Fruit fly (Drosophila melanogaster) whole organism, embryonic: ENCODE measurements around the gene Cyp28d2.

ENCODE experiments used
- Aef1 ChIP-seq: fragments of 200-800 bp; sonication (Bioruptor generic); IDR thresholded peaks from 3 replicates; pipeline ENCODE4 v1.3.6; 2022; ENCODE audit warnings: missing biosample characterization, missing genetic modification characterization
- Antp ChIP-seq: fragments of 200-800 bp; sonication (Bioruptor generic); optimal IDR thresholded peaks from 3 replicates; lab custom pipeline; 2016; ENCODE audit warnings: missing biosample characterization, missing genetic modification characterization
- B-H1 ChIP-seq: fragments of 200-800 bp; sonication (Bioruptor generic); IDR thresholded peaks from 3 replicates; pipeline ENCODE4 v1.3.6; 2022; ENCODE audit warnings: missing biosample characterization, missing genetic modification characterization
- BtbVII ChIP-seq: fragments of 200-800 bp; sonication (Bioruptor generic); optimal IDR thresholded peaks from 3 replicates; lab custom pipeline; 2017; ENCODE audit warnings: missing biosample characterization, mild to moderate bottlenecking, missing genetic modification characterization
- Bteb2 ChIP-seq: fragments of 200-800 bp; sonication (Bioruptor generic); optimal IDR thresholded peaks from 2 replicates; lab custom pipeline; 2016; ENCODE audit warnings: missing biosample characterization, missing genetic modification characterization
- C15 ChIP-seq: fragments of 200-800 bp; sonication (Bioruptor generic); IDR thresholded peaks from 3 replicates; pipeline ENCODE4 v1.3.6; 2022; ENCODE audit warnings: missing biosample characterization, missing genetic modification characterization
- CG10366 ChIP-seq: fragments of 200-800 bp; sonication (Bioruptor generic); IDR thresholded peaks from 2 replicates; pipeline ENCODE4 v1.3.6; 2022; ENCODE audit warnings: missing biosample characterization, missing genetic modification characterization
- CG12155 ChIP-seq: fragments of 200-800 bp; sonication (Bioruptor generic); optimal IDR thresholded peaks from 3 replicates; lab custom pipeline; 2016; ENCODE audit warnings: missing biosample characterization, missing genetic modification characterization
- CG13775 ChIP-seq: fragments of 200-800 bp; sonication (Bioruptor generic); optimal IDR thresholded peaks from 3 replicates; lab custom pipeline; 2017; ENCODE audit warnings: missing biosample characterization, mild to moderate bottlenecking, missing genetic modification characterization
- CG13894 ChIP-seq: fragments of 200-800 bp; sonication (Bioruptor generic); optimal IDR thresholded peaks from 3 replicates; lab custom pipeline; 2018; ENCODE audit warnings: missing biosample characterization, mild to moderate bottlenecking, missing genetic modification characterization, moderate library complexity
- CG15073 ChIP-seq: fragments of 200-800 bp; sonication (Bioruptor generic); optimal IDR thresholded peaks from 2 replicates; lab custom pipeline; 2016; ENCODE audit warnings: missing biosample characterization, missing genetic modification characterization
- CG16813 ChIP-seq: fragments of 200-800 bp; sonication (Bioruptor generic); IDR thresholded peaks from 3 replicates; pipeline ENCODE4 v1.3.6; 2022; ENCODE audit warnings: missing biosample characterization, missing genetic modification characterization; ENCODE audit not compliant: partially characterized antibody
- CG17328 ChIP-seq: fragments of 200-800 bp; sonication (Bioruptor generic); IDR thresholded peaks from 2 replicates; pipeline ENCODE4 v1.3.6; 2022; ENCODE audit warnings: missing biosample characterization, missing genetic modification characterization
- CG31388 ChIP-seq: fragments of 200-800 bp; sonication (Bioruptor generic); optimal IDR thresholded peaks from 2 replicates; lab custom pipeline; 2016; ENCODE audit warnings: missing biosample characterization, missing genetic modification characterization
- CG31441 ChIP-seq: fragments of 200-800 bp; sonication (Bioruptor generic); IDR thresholded peaks from 2 replicates; pipeline ENCODE4 v1.3.6; 2022; ENCODE audit warnings: missing biosample characterization, missing genetic modification characterization
- CG3407 ChIP-seq: fragments of 200-800 bp; sonication (Bioruptor generic); optimal IDR thresholded peaks from 2 replicates; lab custom pipeline; 2018; ENCODE audit warnings: missing biosample characterization, mild to moderate bottlenecking, missing genetic modification characterization
- CG34224 ChIP-seq: fragments of 200-800 bp; sonication (Bioruptor generic); IDR thresholded peaks from 3 replicates; pipeline ENCODE4 v1.3.6; 2022; ENCODE audit warnings: missing biosample characterization, missing genetic modification characterization; ENCODE audit not compliant: partially characterized antibody
- CG3838 ChIP-seq: fragments of 200-800 bp; sonication (Bioruptor generic); optimal IDR thresholded peaks from 3 replicates; lab custom pipeline; 2016; ENCODE audit warnings: missing biosample characterization, missing genetic modification characterization
- CG3847 ChIP-seq: fragments of 200-800 bp; sonication (Bioruptor generic); IDR thresholded peaks from 2 replicates; pipeline ENCODE4 v1.3.6; 2022; ENCODE audit warnings: missing biosample characterization, missing genetic modification characterization
- CG4730 ChIP-seq: fragments of 200-800 bp; sonication (Bioruptor generic); IDR thresholded peaks from 2 replicates; pipeline ENCODE4 v1.3.6; 2022; ENCODE audit warnings: missing biosample characterization, missing genetic modification characterization
- CG7786 ChIP-seq: fragments of 200-800 bp; sonication (Bioruptor generic); optimal IDR thresholded peaks from 2 replicates; lab custom pipeline; 2016; ENCODE audit warnings: missing biosample characterization, missing genetic modification characterization
- CG7839 ChIP-seq: fragments of 200-800 bp; sonication (Bioruptor generic); optimal IDR thresholded peaks from 3 replicates; lab custom pipeline; 2018; ENCODE audit warnings: missing biosample characterization, mild to moderate bottlenecking, missing genetic modification characterization, moderate library complexity
- D19A ChIP-seq: fragments of 200-800 bp; optimal IDR thresholded peaks from 3 replicates; lab custom pipeline; 2019; ENCODE audit warnings: missing biosample characterization, mild to moderate bottlenecking, missing genetic modification characterization, moderate library complexity
- Dad ChIP-seq: fragments of 200-800 bp; sonication (Bioruptor generic); optimal IDR thresholded peaks from 3 replicates; lab custom pipeline; 2016; ENCODE audit warnings: missing biosample characterization, missing genetic modification characterization
- Dll ChIP-seq: fragments of 200-800 bp; sonication (Bioruptor generic); IDR thresholded peaks from 4 replicates; pipeline ENCODE4 v1.3.6; 2022; ENCODE audit warnings: missing biosample characterization, missing genetic modification characterization; ENCODE audit not compliant: partially characterized antibody
- E2f2 ChIP-seq: fragments of 200-800 bp; sonication (Bioruptor generic); IDR thresholded peaks from 2 replicates; pipeline ENCODE4 v1.3.6; 2022; ENCODE audit warnings: missing biosample characterization, missing genetic modification characterization
- Fer2 ChIP-seq: fragments of 200-800 bp; sonication (Bioruptor generic); optimal IDR thresholded peaks from 2 replicates; lab custom pipeline; 2018; ENCODE audit warnings: missing biosample characterization, mild to moderate bottlenecking, missing genetic modification characterization, moderate library complexity
- HLH54F ChIP-seq: fragments of 200-800 bp; sonication (Bioruptor generic); optimal IDR thresholded peaks from 3 replicates; lab custom pipeline; 2016; ENCODE audit warnings: missing biosample characterization, missing genetic modification characterization
- Mad ChIP-seq: fragments of 200-800 bp; sonication (Bioruptor generic); optimal IDR thresholded peaks from 2 replicates; lab custom pipeline; 2016; ENCODE audit warnings: missing biosample characterization, missing genetic modification characterization
- Mrtf ChIP-seq: fragments of 200-800 bp; sonication (Bioruptor generic); IDR thresholded peaks from 3 replicates; pipeline ENCODE4 v1.3.6; 2022; ENCODE audit warnings: missing biosample characterization, missing genetic modification characterization
- NC2α ChIP-seq: fragments of 200-800 bp; sonication (Bioruptor generic); optimal IDR thresholded peaks from 2 replicates; lab custom pipeline; 2016; ENCODE audit warnings: missing biosample characterization, missing genetic modification characterization
- NfI ChIP-seq: fragments of 200-800 bp; sonication (Bioruptor generic); optimal IDR thresholded peaks from 3 replicates; lab custom pipeline; 2018; ENCODE audit warnings: missing biosample characterization, mild to moderate bottlenecking, missing genetic modification characterization, moderate library complexity
- Optix ChIP-seq: fragments of 200-800 bp; sonication (Bioruptor generic); IDR thresholded peaks from 3 replicates; pipeline ENCODE4 v1.3.6; 2022; ENCODE audit warnings: missing biosample characterization, missing genetic modification characterization
- Sry-β ChIP-seq: fragments of 200-800 bp; sonication (Bioruptor generic); optimal IDR thresholded peaks from 2 replicates; lab custom pipeline; 2018; ENCODE audit warnings: missing biosample characterization, mild to moderate bottlenecking, missing genetic modification characterization, moderate library complexity
- ab ChIP-seq: fragments of 200-800 bp; sonication (Bioruptor generic); optimal IDR thresholded peaks from 2 replicates; lab custom pipeline; 2016; ENCODE audit warnings: missing biosample characterization, missing genetic modification characterization
- aop ChIP-seq: fragments of 200-800 bp; sonication (Bioruptor generic); IDR thresholded peaks from 2 replicates; pipeline ENCODE4 v1.3.6; 2022; ENCODE audit warnings: missing biosample characterization, missing genetic modification characterization
- ase ChIP-seq: fragments of 200-800 bp; sonication (Bioruptor generic); IDR thresholded peaks from 3 replicates; pipeline ENCODE4 v1.3.6; 2022; ENCODE audit warnings: missing biosample characterization, missing genetic modification characterization
- ash1 ChIP-seq: fragments of 200-800 bp; sonication (Bioruptor generic); optimal IDR thresholded peaks from 2 replicates; lab custom pipeline; 2018; ENCODE audit warnings: missing biosample characterization, mild to moderate bottlenecking, missing genetic modification characterization
- chn ChIP-seq: fragments of 200-800 bp; sonication (Bioruptor generic); optimal IDR thresholded peaks from 2 replicates; lab custom pipeline; 2016; ENCODE audit warnings: missing biosample characterization, missing genetic modification characterization
- dati ChIP-seq: fragments of 200-800 bp; sonication (Bioruptor generic); IDR thresholded peaks from 2 replicates; pipeline ENCODE4 v1.3.6; 2022; ENCODE audit warnings: missing biosample characterization, missing genetic modification characterization
- disco-r ChIP-seq: fragments of 200-800 bp; sonication (Bioruptor generic); optimal IDR thresholded peaks from 2 replicates; lab custom pipeline; 2016; ENCODE audit warnings: missing biosample characterization, missing genetic modification characterization
- dysf ChIP-seq: fragments of 200-800 bp; sonication (Bioruptor generic); IDR thresholded peaks from 3 replicates; pipeline ENCODE4 v1.3.6; 2022; ENCODE audit warnings: missing biosample characterization, missing genetic modification characterization
- ftz-f1 ChIP-seq: fragments of 200-800 bp; sonication (Bioruptor generic); optimal IDR thresholded peaks from 2 replicates; lab custom pipeline; 2016; ENCODE audit warnings: missing biosample characterization, missing genetic modification characterization
- fu2 ChIP-seq: fragments of 200-800 bp; sonication (Bioruptor generic); optimal IDR thresholded peaks from 2 replicates; lab custom pipeline; 2016; ENCODE audit warnings: missing biosample characterization, missing genetic modification characterization
- hth ChIP-seq: fragments of >200 bp; optimal IDR thresholded peaks from 2 replicates; lab custom pipeline; 2017; ENCODE audit warnings: inconsistent platforms
- lab ChIP-seq: fragments of 200-800 bp; sonication (Bioruptor generic); optimal IDR thresholded peaks from 3 replicates; lab custom pipeline; 2017; ENCODE audit warnings: missing biosample characterization, missing genetic modification characterization, mild to moderate bottlenecking, moderate library complexity, missing genetic modification reagents
- nmo ChIP-seq: fragments of 200-800 bp; sonication (Bioruptor generic); optimal IDR thresholded peaks from 2 replicates; lab custom pipeline; 2018; ENCODE audit warnings: missing biosample characterization, mild to moderate bottlenecking, missing genetic modification characterization, moderate library complexity
- org-1 ChIP-seq: fragments of 200-800 bp; sonication (Bioruptor generic); optimal IDR thresholded peaks from 2 replicates; lab custom pipeline; 2017; ENCODE audit warnings: missing biosample characterization, missing genetic modification characterization
- tio ChIP-seq: fragments of 200-800 bp; sonication (Bioruptor generic); optimal IDR thresholded peaks from 2 replicates; lab custom pipeline; 2017; ENCODE audit warnings: missing biosample characterization, missing genetic modification characterization, inconsistent platforms
- tna ChIP-seq: fragments of 200-800 bp; sonication (Bioruptor generic); IDR thresholded peaks from 2 replicates; pipeline ENCODE4 v1.3.6; 2022; ENCODE audit warnings: missing biosample characterization, missing genetic modification characterization; ENCODE audit not compliant: partially characterized antibody
- usp ChIP-seq: fragments of >200 bp; optimal IDR thresholded peaks from 2 replicates; lab custom pipeline; 2017; ENCODE audit warnings: missing biosample characterization, missing genetic modification characterization
- zen ChIP-seq: fragments of 200-800 bp; sonication (Bioruptor generic); optimal IDR thresholded peaks from 3 replicates; lab custom pipeline; 2018; ENCODE audit warnings: missing biosample characterization, mild to moderate bottlenecking, missing genetic modification characterization, moderate library complexity

Gene Cyp28d2

dm6 chr2L:5245363-5245892 is 38.4 kb downstream of the Cyp28d2 start (continued):
- no peak for TF ChIP-seq CG34224 (GFP tag; lab: Robert Waterston, UW)
- TF ChIP-seq Bteb2: no peak
- no peak for TF ChIP-seq hth (lab: Kevin White, UChicago)
- TF ChIP-seq Optix (GFP tag; lab: Robert Waterston, UW): 0 out of 3 replicates have a peak, but pooled peaks have one; percentile 43
- TF ChIP-seq Mrtf (GFP tag; lab: Robert Waterston, UW): no peak
- TF ChIP-seq CG13775 (GFP tag; lab: Kevin White, UChicago): no peak
- peak; percentile 2 for TF ChIP-seq Mad (GFP tag; lab: Kevin White, UChicago)
- no peak for TF ChIP-seq Sry-β
- no peak for TF ChIP-seq fu2 (GFP tag; lab: Kevin White, UChicago)
- TF ChIP-seq CG4730 (GFP tag; lab: Robert Waterston, UW): no peak
- TF ChIP-seq CG3838: no peak
- TF ChIP-seq zen (tag; lab: Kevin White, UChicago): no peak
- no peak for TF ChIP-seq dati (GFP tag; lab: Robert Waterston, UW)
- no peak for TF ChIP-seq E2f2 (GFP tag; lab: Robert Waterston, UW)
- no peak for TF ChIP-seq NfI (GFP tag; lab: Kevin White, UChicago)
- no peak for TF ChIP-seq CG3847 (GFP tag; lab: Robert Waterston, UW)
- TF ChIP-seq BtbVII: no peak
- TF ChIP-seq disco-r (GFP tag; lab: Kevin White, UChicago): no peak
- TF ChIP-seq B-H1: no peak
- TF ChIP-seq Aef1 (GFP tag; lab: Robert Waterston, UW): no peak
- TF ChIP-seq usp (GFP tag; lab: Kevin White, UChicago): no peak
- TF ChIP-seq D19A (tag; lab: Kevin White, UChicago): peak; percentile 40
- TF ChIP-seq CG31388 (GFP tag; lab: Kevin White, UChicago): no peak
- no peak for TF ChIP-seq C15 (GFP tag; lab: Robert Waterston, UW)
- TF ChIP-seq NC2α (GFP tag; lab: Kevin White, UChicago): no peak
- no peak for TF ChIP-seq tio (GFP tag; lab: Kevin White, UChicago)
- no peak for TF ChIP-seq Dad (GFP tag; lab: Kevin White, UChicago)
- peak; percentile 68 for TF ChIP-seq CG17328 (GFP tag; lab: Robert Waterston, UW)
- no peak for TF ChIP-seq Dll (GFP tag; lab: Robert Waterston, UW)
- peak; percentile 26 for TF ChIP-seq nmo
- peak; percentile 9 for TF ChIP-seq CG3407 (GFP tag; lab: Kevin White, UChicago)
- TF ChIP-seq ash1 (GFP tag; lab: Kevin White, UChicago): no peak
- TF ChIP-seq CG10366 (GFP tag; lab: Robert Waterston, UW): 0 out of 2 replicates have a peak, but pooled peaks have one; percentile 10
- TF ChIP-seq CG16813: no peak
- TF ChIP-seq CG12155: no peak
- peak; percentile 41; the same call in 1 of the 2 replicates for TF ChIP-seq CG31441 (GFP tag; lab: Robert Waterston, UW)
- no peak for TF ChIP-seq CG15073 (GFP tag; lab: Kevin White, UChicago)
- no peak for TF ChIP-seq ab (GFP tag; lab: Kevin White, UChicago)
- TF ChIP-seq aop: no peak
- peak; percentile 7 for TF ChIP-seq Antp (GFP tag; lab: Kevin White, UChicago)
- TF ChIP-seq lab (GFP tag; lab: Kevin White, UChicago): peak; percentile 13
- peak; percentile 12 for TF ChIP-seq org-1 (GFP tag; lab: Kevin White, UChicago)
- no peak for TF ChIP-seq HLH54F
- no peak for TF ChIP-seq Fer2 (tag; lab: Kevin White, UChicago)
- no peak for TF ChIP-seq tna
- TF ChIP-seq ftz-f1: no peak
- TF ChIP-seq dysf (GFP tag; lab: Robert Waterston, UW): no peak; the same call in 2 of the 3 replicates
- no peak for TF ChIP-seq CG7786
- no peak for TF ChIP-seq ase (GFP tag; lab: Robert Waterston, UW)
- TF ChIP-seq chn: no peak
- peak; percentile 29 for TF ChIP-seq CG7839
- TF ChIP-seq CG13894: no peak
